Worm (Caenorhabditis elegans) whole organism, mixed stage, embryonic: ENCODE data around the gene acs-21.

Experiments used
- blmp-1 ChIP-seq: fragments of 150-350 bp; optimal IDR thresholded peaks from 2 replicates; lab custom pipeline; 2014; ENCODE audit warnings: missing biosample characterization, missing genetic modification characterization
- elt-1 ChIP-seq: sonication (generic microtip); optimal IDR thresholded peaks from 2 replicates; lab custom pipeline; 2017; ENCODE audit warnings: missing genetic modification characterization, mild to moderate bottlenecking, missing compliant biosample characterization, antibody characterized with exemption, moderate library complexity, borderline replicate concordance; ENCODE audit not compliant: insufficient read depth
- lin-13 ChIP-seq: fragments of 150-350 bp; optimal IDR thresholded peaks from 2 replicates; lab custom pipeline; 2014; ENCODE audit warnings: missing biosample characterization, missing genetic modification characterization
- mab-5 ChIP-seq: fragments of 150-350 bp; optimal IDR thresholded peaks from 2 replicates; lab custom pipeline; 2014; ENCODE audit warnings: missing biosample characterization, missing genetic modification characterization
- nhr-12 ChIP-seq: fragments of 150-350 bp; optimal IDR thresholded peaks from 2 replicates; lab custom pipeline; 2014; ENCODE audit warnings: missing biosample characterization, missing genetic modification characterization
- nhr-2 ChIP-seq: fragments of 150-350 bp; optimal IDR thresholded peaks from 2 replicates; lab custom pipeline; 2014; ENCODE audit warnings: missing biosample characterization, missing genetic modification characterization
- nhr-237 ChIP-seq: fragments of 150-350 bp; optimal IDR thresholded peaks from 2 replicates; lab custom pipeline; 2014; ENCODE audit warnings: missing biosample characterization, missing genetic modification characterization
- pha-4 ChIP-seq: fragments of 150-350 bp; optimal IDR thresholded peaks from 2 replicates; lab custom pipeline; 2018; ENCODE audit warnings: missing biosample characterization, missing genetic modification reagents, missing genetic modification characterization
- snpc-4 ChIP-seq: fragments of 150-350 bp; optimal IDR thresholded peaks from 2 replicates; lab custom pipeline; 2014; ENCODE audit warnings: missing biosample characterization, missing genetic modification characterization
- unc-39 ChIP-seq: fragments of 150-350 bp; optimal IDR thresholded peaks from 2 replicates; lab custom pipeline; 2014; ENCODE audit warnings: missing biosample characterization, missing genetic modification characterization
- unc-62 ChIP-seq: fragments of 150-350 bp; optimal IDR thresholded peaks from 2 replicates; lab custom pipeline; 2014; ENCODE audit warnings: missing biosample characterization, missing genetic modification reagents, missing genetic modification characterization
- ztf-11 ChIP-seq: fragments of 150-350 bp; optimal IDR thresholded peaks from 2 replicates; lab custom pipeline; 2014; ENCODE audit warnings: missing biosample characterization, missing genetic modification characterization

DNA sequence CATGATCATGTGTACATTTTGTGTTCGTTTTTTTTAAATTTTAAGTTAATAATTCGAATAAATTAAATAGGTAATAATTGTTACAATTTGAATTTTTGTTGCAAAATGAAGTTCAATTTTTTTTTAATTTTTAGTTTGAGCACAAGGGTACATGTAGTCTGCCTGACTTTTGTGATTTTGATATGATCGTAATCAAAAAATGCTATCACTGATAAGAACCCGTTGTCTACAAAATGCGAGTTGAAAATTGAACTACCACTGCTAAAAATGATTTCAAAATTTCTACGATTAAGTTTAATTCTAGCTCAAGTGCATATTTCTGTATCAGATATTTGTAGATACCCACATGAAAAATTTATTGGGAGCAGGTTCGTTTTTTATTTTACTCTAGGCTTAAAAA is 29.3 kb downstream of the acs-21 start, which contains the start of gene clec-210:
- TF ChIP-seq mab-5 (tag; lab: Kevin White, UChicago) (no peak), unc-39 (tag; lab: Kevin White, UChicago) (no peak), lin-13 (tag; lab: Kevin White, UChicago) (no peak), pha-4 (tag; lab: Kevin White, UChicago) (no peak), blmp-1 (tag; lab: Kevin White, UChicago) (no peak), nhr-2 (no peak), elt-1 (tag; lab: Kevin White, UChicago) (no peak), nhr-12 (tag; lab: Kevin White, UChicago) (no peak), ztf-11 (tag; lab: Kevin White, UChicago) (no peak), snpc-4 (tag; lab: Kevin White, UChicago) (no peak), unc-62 (no peak), nhr-237 (tag; lab: Kevin White, UChicago) (no peak)
